Worm (Caenorhabditis elegans) whole organism, mixed stage, embryonic: ENCODE data around the gene nduf-11.

ENCODE experiments used
- bed-3 ChIP-seq: fragments of 200-800 bp; sonication (Bioruptor generic); optimal IDR thresholded peaks from 3 replicates; lab custom pipeline; 2018; ENCODE audit warnings: mild to moderate bottlenecking, missing genetic modification characterization, moderate library complexity, missing compliant biosample characterization
- ceh-39 ChIP-seq: fragments of 150-350 bp; optimal IDR thresholded peaks from 2 replicates; lab custom pipeline; 2014; ENCODE audit warnings: missing biosample characterization, missing genetic modification characterization
- ceh-83 ChIP-seq: fragments of 200-800 bp; sonication (Bioruptor generic); optimal IDR thresholded peaks from 2 replicates; lab custom pipeline; 2018; ENCODE audit warnings: mild to moderate bottlenecking, missing genetic modification characterization, missing compliant biosample characterization
- elt-1 ChIP-seq: sonication (generic microtip); optimal IDR thresholded peaks from 2 replicates; lab custom pipeline; 2017; ENCODE audit warnings: missing genetic modification characterization, mild to moderate bottlenecking, missing compliant biosample characterization, antibody characterized with exemption, moderate library complexity, borderline replicate concordance; ENCODE audit not compliant: insufficient read depth
- elt-3 ChIP-seq: fragments of 150-350 bp; optimal IDR thresholded peaks from 2 replicates; lab custom pipeline; 2014; ENCODE audit warnings: missing biosample characterization, missing genetic modification characterization
- lin-13 ChIP-seq: fragments of 150-350 bp; optimal IDR thresholded peaks from 2 replicates; lab custom pipeline; 2014; ENCODE audit warnings: missing biosample characterization, missing genetic modification characterization
- lsy-2 ChIP-seq: fragments of 150-350 bp; optimal IDR thresholded peaks from 2 replicates; lab custom pipeline; 2014; ENCODE audit warnings: missing biosample characterization, missing genetic modification characterization
- nhr-237 ChIP-seq: fragments of 150-350 bp; optimal IDR thresholded peaks from 2 replicates; lab custom pipeline; 2014; ENCODE audit warnings: missing biosample characterization, missing genetic modification characterization
- nhr-76 ChIP-seq: sonication (generic microtip); optimal IDR thresholded peaks from 2 replicates; lab custom pipeline; 2017; ENCODE audit warnings: missing biosample characterization, missing genetic modification characterization
- snpc-4 ChIP-seq: fragments of 150-350 bp; optimal IDR thresholded peaks from 2 replicates; lab custom pipeline; 2014; ENCODE audit warnings: missing biosample characterization, missing genetic modification characterization
- tbx-8 ChIP-seq: fragments of 200-800 bp; sonication (Bioruptor generic); optimal IDR thresholded peaks from 2 replicates; lab custom pipeline; 2018; ENCODE audit warnings: mild to moderate bottlenecking, missing genetic modification characterization, moderate library complexity, missing compliant biosample characterization
- unc-62 ChIP-seq: fragments of 150-350 bp; optimal IDR thresholded peaks from 2 replicates; lab custom pipeline; 2014; ENCODE audit warnings: missing biosample characterization, missing genetic modification reagents, missing genetic modification characterization

ce11 chrII:11333375-11333774, 12.0 kb downstream of the nduf-11 start:
- no peak for TF ChIP-seq snpc-4 (tag; lab: Kevin White, UChicago)
- no peak for TF ChIP-seq lsy-2 (tag; lab: Kevin White, UChicago)
- no peak for TF ChIP-seq unc-62 (GFP tag; lab: Kevin White, UChicago)
- no peak for TF ChIP-seq nhr-237 (tag; lab: Kevin White, UChicago)
- no peak for TF ChIP-seq elt-3 (tag; lab: Kevin White, UChicago)
- no peak for TF ChIP-seq ceh-83
- TF ChIP-seq ceh-39 (tag; lab: Kevin White, UChicago) = no peak
- TF ChIP-seq elt-1 (tag; lab: Kevin White, UChicago) = no peak
- TF ChIP-seq lin-13 (tag; lab: Kevin White, UChicago) = no peak
- TF ChIP-seq tbx-8 (GFP tag; lab: Kevin White, UChicago) = no peak
- no peak for TF ChIP-seq bed-3
- no peak for TF ChIP-seq nhr-76
